Fruit fly (Drosophila melanogaster) whole organism, adult: ENCODE results near the gene His3.3B.

Experiments used
- CG7045 ChIP-seq: fragments of 200-800 bp; sonication (Bioruptor generic); optimal IDR thresholded peaks from 2 replicates; lab custom pipeline; 2017; ENCODE audit warnings: missing biosample characterization, mild to moderate bottlenecking, missing genetic modification characterization
- CG7101 ChIP-seq: fragments of 200-800 bp; sonication (Bioruptor generic); optimal IDR thresholded peaks from 2 replicates; lab custom pipeline; 2018; ENCODE audit warnings: missing biosample characterization, mild to moderate bottlenecking, missing genetic modification characterization, moderate library complexity
- Crg-1 ChIP-seq: fragments of 200-800 bp; sonication (Bioruptor generic); optimal IDR thresholded peaks from 2 replicates; lab custom pipeline; 2016; ENCODE audit warnings: missing biosample characterization, missing genetic modification characterization
- Hr96 ChIP-seq: fragments of 200-800 bp; sonication (Bioruptor generic); optimal IDR thresholded peaks from 2 replicates; lab custom pipeline; 2016; ENCODE audit warnings: missing biosample characterization, missing genetic modification characterization
- bab1 ChIP-seq: fragments of 200-800 bp; sonication (Bioruptor generic); optimal IDR thresholded peaks from 3 replicates; lab custom pipeline; 2019; ENCODE audit warnings: missing biosample characterization, mild to moderate bottlenecking, missing genetic modification characterization, moderate library complexity
- kay ChIP-seq: fragments of 200-800 bp; sonication (Bioruptor generic); peaks from one replicate; lab custom pipeline; 2016; ENCODE audit warnings: missing biosample characterization, missing genetic modification characterization, borderline replicate concordance

dm6 chrX:9119671-9120364 is 36.7 kb downstream of the His3.3B start:
- TF ChIP-seq CG7101 (tag; lab: Kevin White, UChicago) (no peak), Crg-1 (no peak), CG7045 (GFP tag; lab: Kevin White, UChicago) (no peak), Hr96 (GFP tag; lab: Kevin White, UChicago) (no peak), bab1 (GFP tag; lab: Kevin White, UChicago) (no peak), kay (GFP tag; lab: Kevin White, UChicago) (no peak)
